Worm (Caenorhabditis elegans) whole organism, L1 larva: ENCODE data around the gene T25B9.11.

Source experiments
- C04F5.9 ChIP-seq: sonication (generic microtip); optimal IDR thresholded peaks from 2 replicates; lab custom pipeline; 2016; ENCODE audit warnings: missing genetic modification characterization, missing compliant biosample characterization
- C16A3.4 ChIP-seq: fragments of 150-350 bp; optimal IDR thresholded peaks from 2 replicates; lab custom pipeline; 2014; ENCODE audit warnings: missing biosample characterization, missing genetic modification characterization
- Y116A8C.19 ChIP-seq: sonication (generic microtip); optimal IDR thresholded peaks from 2 replicates; lab custom pipeline; 2016; ENCODE audit warnings: missing compliant biosample characterization, missing genetic modification characterization, borderline replicate concordance
- aly-2 ChIP-seq: fragments of 150-350 bp; optimal IDR thresholded peaks from 2 replicates; lab custom pipeline; 2014; ENCODE audit warnings: missing biosample characterization, missing genetic modification characterization
- blmp-1 ChIP-seq: fragments of 150-350 bp; optimal IDR thresholded peaks from 2 replicates; lab custom pipeline; 2014; ENCODE audit warnings: missing biosample characterization, missing genetic modification characterization
- ceh-8 ChIP-seq: fragments of 200-800 bp; sonication (Bioruptor generic); optimal IDR thresholded peaks from 2 replicates; lab custom pipeline; 2018; ENCODE audit warnings: mild to moderate bottlenecking, missing genetic modification characterization, moderate library complexity, missing compliant biosample characterization
- dpl-1 ChIP-seq, 3 experiments: fragments of 150-350 bp in 2 of 3; sonication (generic microtip) in 1 of 3; optimal IDR thresholded peaks; 2 replicates each; lab custom pipeline; 2014 to 2017; ENCODE audit warnings: missing biosample characterization in 3 of 3, missing genetic modification characterization in 3 of 3, missing genetic modification reagents in 3 of 3
- dsc-1 ChIP-seq: sonication (generic microtip); optimal IDR thresholded peaks from 2 replicates; lab custom pipeline; 2016; ENCODE audit warnings: mild to moderate bottlenecking, missing genetic modification characterization, missing compliant biosample characterization
- efl-1 ChIP-seq, 4 experiments: fragments of 150-350 bp; optimal IDR thresholded peaks in 3 of 4; peaks in 1 of 4; 1 replicate in 1 of 4; 2 replicates in 3 of 4; lab custom pipeline; 2014; ENCODE audit warnings: missing biosample characterization in 2 of 4, missing genetic modification characterization in 2 of 4, missing genetic modification reagents in 2 of 4
- efl-3 ChIP-seq: fragments of 200-800 bp; sonication (Bioruptor generic); optimal IDR thresholded peaks from 2 replicates; lab custom pipeline; 2018; ENCODE audit warnings: mild to moderate bottlenecking, missing genetic modification characterization, missing compliant biosample characterization
- elt-2 ChIP-seq: sonication (generic microtip); optimal IDR thresholded peaks from 2 replicates; lab custom pipeline; 2016; ENCODE audit warnings: missing genetic modification characterization, mild to moderate bottlenecking, inconsistent platforms, missing compliant biosample characterization, missing genetic modification reagents
- elt-3 ChIP-seq, 6 experiments: fragments of 150-350 bp in 1 of 6; sonication (generic microtip); optimal IDR thresholded peaks; 2 replicates each; lab custom pipeline; 2017 to 2018; ENCODE audit warnings: missing biosample characterization in 6 of 6, missing genetic modification characterization in 6 of 6, inconsistent platforms in 1 of 6
- fkh-4 ChIP-seq: sonication (generic microtip); optimal IDR thresholded peaks from 2 replicates; lab custom pipeline; 2016; ENCODE audit warnings: missing compliant biosample characterization, missing genetic modification characterization, borderline replicate concordance
- fos-1 ChIP-seq: fragments of 150-350 bp; optimal IDR thresholded peaks from 2 replicates; lab custom pipeline; 2014; ENCODE audit warnings: missing biosample characterization, missing genetic modification characterization
- grh-1 ChIP-seq: fragments of 200-800 bp; sonication (Bioruptor generic); IDR thresholded peaks from 2 replicates; pipeline ENCODE4 v1.3.6; 2022; ENCODE audit warnings: missing genetic modification reagents, missing genetic modification characterization, missing compliant biosample characterization
- irx-1 ChIP-seq: sonication (generic microtip); optimal IDR thresholded peaks from 2 replicates; lab custom pipeline; 2016; ENCODE audit warnings: missing genetic modification characterization, missing compliant biosample characterization
- jun-1 ChIP-seq: fragments of 150-350 bp; optimal IDR thresholded peaks from 2 replicates; lab custom pipeline; 2014; ENCODE audit warnings: missing biosample characterization, missing genetic modification reagents, missing genetic modification characterization
- lin-14 ChIP-seq: fragments of 200-800 bp; sonication (Bioruptor generic); optimal IDR thresholded peaks from 2 replicates; lab custom pipeline; 2018; ENCODE audit warnings: mild to moderate bottlenecking, missing genetic modification characterization, moderate library complexity, missing compliant biosample characterization
- lin-15B ChIP-seq: fragments of 150-350 bp; sonication (generic microtip); optimal IDR thresholded peaks from 3 replicates; lab custom pipeline; 2014; ENCODE audit warnings: missing biosample characterization, missing genetic modification characterization
- lin-39 ChIP-seq: fragments of 150-350 bp; optimal IDR thresholded peaks from 2 replicates; lab custom pipeline; 2014; ENCODE audit warnings: missing biosample characterization, missing genetic modification reagents, missing genetic modification characterization
- lsy-2 ChIP-seq, 2 experiments: fragments of 150-350 bp; optimal IDR thresholded peaks; 2 replicates each; lab custom pipeline; 2014; ENCODE audit warnings: missing biosample characterization in 2 of 2, missing genetic modification characterization in 2 of 2
- nhr-19 ChIP-seq: fragments of 200-800 bp; sonication (Bioruptor generic); conservative IDR thresholded peaks from 2 replicates; pipeline ENCODE4 v1.3.6; 2022; ENCODE audit warnings: missing genetic modification characterization, missing compliant biosample characterization
- nhr-20 ChIP-seq: sonication (generic microtip); optimal IDR thresholded peaks from 2 replicates; lab custom pipeline; 2016; ENCODE audit warnings: mild to moderate bottlenecking, missing genetic modification characterization, missing compliant biosample characterization
- nhr-237 ChIP-seq: fragments of 150-350 bp; optimal IDR thresholded peaks from 2 replicates; lab custom pipeline; 2014; ENCODE audit warnings: missing biosample characterization, missing genetic modification characterization
- nhr-71 ChIP-seq: sonication (generic microtip); optimal IDR thresholded peaks from 2 replicates; lab custom pipeline; 2016; ENCODE audit warnings: mild to moderate bottlenecking, missing genetic modification characterization, moderate library complexity, missing compliant biosample characterization
- nhr-77 ChIP-seq: fragments of 150-350 bp; optimal IDR thresholded peaks from 2 replicates; lab custom pipeline; 2014; ENCODE audit warnings: missing biosample characterization, missing genetic modification characterization
- nhr-85 ChIP-seq: sonication (generic microtip); peaks from one replicate; lab custom pipeline; 2016; ENCODE audit warnings: missing genetic modification characterization, inconsistent platforms, missing compliant biosample characterization
- snu-23 ChIP-seq: sonication (generic microtip); optimal IDR thresholded peaks from 2 replicates; lab custom pipeline; 2016; ENCODE audit warnings: missing genetic modification characterization, missing compliant biosample characterization
- sptf-1 ChIP-seq: fragments of 150-350 bp; optimal IDR thresholded peaks from 2 replicates; lab custom pipeline; 2014; ENCODE audit warnings: missing biosample characterization, missing genetic modification characterization
- swsn-7 ChIP-seq: sonication (generic microtip); optimal IDR thresholded peaks from 2 replicates; lab custom pipeline; 2016; ENCODE audit warnings: missing genetic modification characterization, missing compliant biosample characterization
- tlp-1 ChIP-seq: fragments of 150-350 bp; optimal IDR thresholded peaks from 2 replicates; lab custom pipeline; 2014; ENCODE audit warnings: missing biosample characterization, missing genetic modification characterization
- unc-62 ChIP-seq: fragments of 150-350 bp; optimal IDR thresholded peaks from 2 replicates; lab custom pipeline; 2014; ENCODE audit warnings: missing biosample characterization, missing genetic modification reagents, missing genetic modification characterization
- unc-86 ChIP-seq: sonication (generic microtip); optimal IDR thresholded peaks from 2 replicates; lab custom pipeline; 2016; ENCODE audit warnings: missing genetic modification characterization, missing compliant biosample characterization
- unc-98 ChIP-seq: fragments of 200-800 bp; sonication (Bioruptor generic); IDR thresholded peaks from 2 replicates; pipeline ENCODE4 v1.3.6; 2022; ENCODE audit warnings: missing genetic modification characterization, missing compliant biosample characterization
- zip-4 ChIP-seq: fragments of 200-800 bp; sonication (Bioruptor generic); optimal IDR thresholded peaks from 2 replicates; lab custom pipeline; 2018; ENCODE audit warnings: mild to moderate bottlenecking, missing genetic modification characterization, moderate library complexity, missing compliant biosample characterization
- ztf-11 ChIP-seq, 2 experiments: sonication (generic microtip); optimal IDR thresholded peaks; 2 replicates each; lab custom pipeline; 2016 to 2017; ENCODE audit warnings: missing genetic modification characterization in 2 of 2, missing biosample characterization in 1 of 2, missing compliant biosample characterization in 1 of 2

T25B9.11 gene

DNA sequence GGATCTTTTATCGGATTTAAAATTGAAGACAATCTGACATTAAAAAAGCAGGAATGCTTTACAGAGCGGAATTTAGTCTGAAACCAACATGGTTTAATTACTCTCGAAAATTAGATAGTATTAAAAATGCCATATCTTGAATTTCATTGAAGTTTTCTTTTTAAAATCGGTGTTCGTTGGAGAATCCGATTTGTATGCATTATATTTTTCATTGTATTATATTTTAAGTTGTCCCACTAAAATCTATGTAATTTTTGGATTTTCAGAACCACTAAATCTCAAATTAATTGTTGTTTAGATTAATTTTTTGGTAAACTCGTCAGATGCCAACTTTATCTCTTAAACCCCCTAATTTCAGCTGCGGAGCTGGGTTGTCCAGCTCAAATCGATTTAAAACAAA, 14.3 kb downstream of the T25B9.11 start:
- TF ChIP-seq nhr-85 (tag; lab: Kevin White, UChicago) (peak; percentile 39), aly-2 (peak; percentile 17), grh-1 (GFP tag; lab: Robert Waterston, UW) (no peak)

ce11 chrIV:10779328-10779727, 15.0 kb downstream of the T25B9.11 start:
- no peak for TF ChIP-seq efl-3 (GFP tag; lab: Kevin White, UChicago)
- no peak for TF ChIP-seq fkh-4 (tag; lab: Kevin White, UChicago)
- no peak for TF ChIP-seq aly-2
- no peak for TF ChIP-seq C04F5.9 (tag; lab: Kevin White, UChicago)
- no peak for TF ChIP-seq sptf-1 (tag; lab: Kevin White, UChicago)
- TF ChIP-seq nhr-237 (tag; lab: Kevin White, UChicago) = no peak
- no peak for TF ChIP-seq grh-1 (GFP tag; lab: Robert Waterston, UW)
- TF ChIP-seq dpl-1 (GFP tag; optimal IDR thresholded peaks at IDR 0.05; lab: Kevin White, UChicago) = no peak
- no peak for TF ChIP-seq ztf-11 (tag; optimal IDR thresholded peaks at IDR 0.05; lab: Kevin White, UChicago)
- no peak for TF ChIP-seq lsy-2 (tag; optimal IDR thresholded peaks at IDR 0.05; lab: Kevin White, UChicago)
- no peak for TF ChIP-seq unc-62
- TF ChIP-seq swsn-7 (tag; lab: Kevin White, UChicago) = no peak
- TF ChIP-seq nhr-19 = no peak
- TF ChIP-seq ceh-8 = no peak
- TF ChIP-seq elt-2 = no peak
- no peak for TF ChIP-seq lin-39 (tag; lab: Kevin White, UChicago)
- TF ChIP-seq unc-98 (GFP tag; lab: Robert Waterston, UW) = no peak
- TF ChIP-seq jun-1 = no peak
- no peak for TF ChIP-seq nhr-77 (tag; lab: Kevin White, UChicago)

DNA sequence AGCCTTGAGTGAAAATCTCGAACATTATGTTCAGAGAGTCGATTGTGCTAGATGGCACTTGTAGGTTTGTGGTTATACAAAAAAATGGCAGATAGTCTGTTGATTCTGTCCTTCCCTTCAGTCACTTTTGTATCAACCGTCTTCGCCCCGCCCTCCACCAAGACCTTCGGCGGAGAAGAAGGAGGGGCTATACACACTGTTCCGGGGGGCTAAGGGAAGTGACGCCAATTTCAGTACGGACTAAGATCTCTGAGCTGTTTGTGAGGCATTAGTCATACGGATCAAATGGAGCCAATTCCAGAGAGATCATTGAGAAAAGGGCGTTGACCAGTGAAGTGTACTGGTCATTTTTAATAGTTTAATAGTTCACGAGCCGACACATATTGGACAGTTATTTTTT, 16.3 kb downstream of the T25B9.11 start, which contains the start of gene swt-3:
swt-3 (minus strand) TSS at position 101 of the 400 bp plus-strand sequence.
- no peak for TF ChIP-seq irx-1 (tag; lab: Kevin White, UChicago)
- TF ChIP-seq tlp-1 (tag; lab: Kevin White, UChicago) = no peak
- no peak for TF ChIP-seq Y116A8C.19 (tag; lab: Kevin White, UChicago)
- no peak for TF ChIP-seq lin-15B (tag; lab: Kevin White, UChicago)
- no peak for TF ChIP-seq fos-1
- no peak for TF ChIP-seq dsc-1 (tag; lab: Kevin White, UChicago)
- TF ChIP-seq unc-62 = no peak

DNA sequence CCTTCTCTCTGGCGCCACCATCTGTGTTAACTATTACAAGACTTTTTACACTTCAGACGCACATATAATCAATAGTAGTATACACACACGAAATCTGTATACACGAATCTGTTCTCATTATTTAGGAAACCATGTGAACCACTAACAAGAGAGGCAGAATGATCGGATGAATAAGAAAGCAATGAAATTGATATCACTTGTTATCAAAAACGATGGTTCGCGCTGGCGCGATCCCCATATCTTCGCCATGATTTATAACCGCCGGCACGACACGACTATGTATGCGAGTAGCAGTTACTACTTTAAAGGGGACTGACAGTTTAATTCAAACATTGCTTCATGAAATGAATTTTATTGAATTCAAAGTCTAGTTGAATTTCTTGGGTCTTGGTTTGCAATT, 17.0 kb downstream of the T25B9.11 start:
- TF ChIP-seq nhr-20 (tag; lab: Kevin White, UChicago) = peak; percentile 4
- TF ChIP-seq blmp-1 = peak; percentile 74
- no peak for TF ChIP-seq ztf-11 (tag; optimal IDR thresholded peaks at IDR 0.05; lab: Kevin White, UChicago)
- no peak for TF ChIP-seq efl-3 (GFP tag; lab: Kevin White, UChicago)
- TF ChIP-seq snu-23 = peak; percentile 18
- peak; percentile 15 for TF ChIP-seq nhr-85 (tag; lab: Kevin White, UChicago)
- TF ChIP-seq lin-14 (GFP tag; lab: Kevin White, UChicago) = peak; percentile 8
- no peak for TF ChIP-seq efl-1 (optimal IDR thresholded peaks at IDR 0.05; lab: Kevin White, UChicago)
- TF ChIP-seq efl-1 (GFP tag; optimal IDR thresholded peaks at IDR 0.05 in 1 of 2; lab: Kevin White, UChicago) = peak in 1 of 2 experiments; percentile 2
- TF ChIP-seq unc-86 (tag; lab: Kevin White, UChicago) = no peak
- TF ChIP-seq zip-4 = no peak
- no peak for TF ChIP-seq C16A3.4 (tag; lab: Kevin White, UChicago)
- TF ChIP-seq elt-3 (tag; optimal IDR thresholded peaks at IDR 0.05; lab: Kevin White, UChicago) = peak in 3 of 6 experiments; percentile 24 to 83 (median 34)
- peak; percentile 2 for TF ChIP-seq nhr-71 (tag; lab: Kevin White, UChicago)
